Fruit fly (Drosophila melanogaster) whole organism, embryonic: ENCODE measurements around the gene LSm3.

ENCODE experiments used
- CG10543 ChIP-seq: fragments of 200-800 bp; sonication (Bioruptor generic); optimal IDR thresholded peaks from 3 replicates; lab custom pipeline; 2017; ENCODE audit warnings: missing biosample characterization, mild to moderate bottlenecking, missing genetic modification characterization, moderate library complexity
- CG12071 ChIP-seq: fragments of 200-800 bp; sonication (Bioruptor generic); optimal IDR thresholded peaks from 3 replicates; lab custom pipeline; 2018; ENCODE audit warnings: missing biosample characterization, mild to moderate bottlenecking, missing genetic modification characterization
- CG12659 ChIP-seq: fragments of 200-800 bp; sonication (Bioruptor generic); optimal IDR thresholded peaks from 3 replicates; lab custom pipeline; 2017; ENCODE audit warnings: mild to moderate bottlenecking, missing biosample characterization, missing genetic modification reagents, missing genetic modification characterization
- CG13424 ChIP-seq: fragments of 200-800 bp; sonication (Bioruptor generic); optimal IDR thresholded peaks from 2 replicates; lab custom pipeline; 2019; ENCODE audit warnings: missing biosample characterization, mild to moderate bottlenecking, missing genetic modification characterization, moderate library complexity
- CG15696 ChIP-seq: fragments of 200-800 bp; sonication (Bioruptor generic); optimal IDR thresholded peaks from 2 replicates; lab custom pipeline; 2019; ENCODE audit warnings: missing biosample characterization, mild to moderate bottlenecking, missing genetic modification characterization, moderate library complexity
- CG17186 ChIP-seq: fragments of 200-800 bp; sonication (Bioruptor generic); optimal IDR thresholded peaks from 3 replicates; lab custom pipeline; 2017; ENCODE audit warnings: missing biosample characterization, missing genetic modification reagents, missing genetic modification characterization
- CG17359 ChIP-seq: fragments of 200-800 bp; sonication (Bioruptor generic); optimal IDR thresholded peaks from 3 replicates; lab custom pipeline; 2018; ENCODE audit warnings: missing biosample characterization, mild to moderate bottlenecking, missing genetic modification characterization, moderate library complexity
- CG17829 ChIP-seq: fragments of 200-800 bp; optimal IDR thresholded peaks from 2 replicates; lab custom pipeline; 2019; ENCODE audit warnings: missing biosample characterization, mild to moderate bottlenecking, missing genetic modification characterization, moderate library complexity
- CG17912 ChIP-seq: fragments of 200-800 bp; sonication (Bioruptor generic); optimal IDR thresholded peaks from 2 replicates; lab custom pipeline; 2018; ENCODE audit warnings: missing biosample characterization, mild to moderate bottlenecking, missing genetic modification characterization
- CG18476 ChIP-seq: fragments of 200-800 bp; sonication (Bioruptor generic); optimal IDR thresholded peaks from 2 replicates; lab custom pipeline; 2016; ENCODE audit warnings: missing biosample characterization, mild to moderate bottlenecking, missing genetic modification characterization
- CG2116 ChIP-seq: fragments of 200-800 bp; sonication (Bioruptor generic); optimal IDR thresholded peaks from 3 replicates; lab custom pipeline; 2018; ENCODE audit warnings: missing biosample characterization, mild to moderate bottlenecking, missing genetic modification characterization
- CG2120 ChIP-seq: fragments of 200-800 bp; sonication (Bioruptor generic); optimal IDR thresholded peaks from 3 replicates; lab custom pipeline; 2016; ENCODE audit warnings: missing biosample characterization, missing genetic modification characterization
- CG2199 ChIP-seq: fragments of 200-800 bp; sonication (Bioruptor generic); IDR thresholded peaks from 3 replicates; pipeline ENCODE4 v1.3.6; 2022; ENCODE audit warnings: missing biosample characterization, missing genetic modification characterization
- CG30403 ChIP-seq: fragments of 200-800 bp; sonication (Bioruptor generic); optimal IDR thresholded peaks from 3 replicates; lab custom pipeline; 2016; ENCODE audit warnings: missing biosample characterization, missing genetic modification characterization
- CG31365 ChIP-seq: fragments of 200-800 bp; sonication (Bioruptor generic); optimal IDR thresholded peaks from 2 replicates; lab custom pipeline; 2018; ENCODE audit warnings: missing biosample characterization, mild to moderate bottlenecking, missing genetic modification characterization
- CG4424 ChIP-seq: fragments of 200-800 bp; sonication (Bioruptor generic); optimal IDR thresholded peaks from 3 replicates; lab custom pipeline; 2016; ENCODE audit warnings: missing biosample characterization, missing genetic modification characterization
- CG6689 ChIP-seq: fragments of 200-800 bp; sonication (Bioruptor generic); IDR thresholded peaks from 2 replicates; pipeline ENCODE4 v1.3.6; 2022; ENCODE audit warnings: missing biosample characterization, missing genetic modification characterization
- Dad ChIP-seq: fragments of 200-800 bp; sonication (Bioruptor generic); optimal IDR thresholded peaks from 3 replicates; lab custom pipeline; 2016; ENCODE audit warnings: missing biosample characterization, missing genetic modification characterization
- Doc2 ChIP-seq: fragments of 200-800 bp; sonication (Bioruptor generic); IDR thresholded peaks from 2 replicates; pipeline ENCODE4 v1.3.6; 2022; ENCODE audit warnings: missing biosample characterization, missing genetic modification characterization
- E2f2 ChIP-seq: fragments of 200-800 bp; sonication (Bioruptor generic); IDR thresholded peaks from 2 replicates; pipeline ENCODE4 v1.3.6; 2022; ENCODE audit warnings: missing biosample characterization, missing genetic modification characterization
- Ets65A ChIP-seq: fragments of 200-800 bp; sonication (Bioruptor generic); peaks from one replicate; lab custom pipeline; 2016; ENCODE audit warnings: missing biosample characterization, missing genetic modification characterization
- Ets97D ChIP-seq: fragments of 200-800 bp; sonication (Bioruptor generic); optimal IDR thresholded peaks from 3 replicates; lab custom pipeline; 2016; ENCODE audit warnings: missing biosample characterization, missing genetic modification characterization
- GATAe ChIP-seq: fragments of 200-800 bp; sonication (Bioruptor generic); conservative IDR thresholded peaks from 2 replicates; pipeline ENCODE4 v1.3.6; 2022; ENCODE audit warnings: missing biosample characterization, missing genetic modification characterization
- Hand ChIP-seq: fragments of 200-800 bp; sonication (Bioruptor generic); optimal IDR thresholded peaks from 2 replicates; lab custom pipeline; 2017; ENCODE audit warnings: mild to moderate bottlenecking, missing biosample characterization, missing genetic modification reagents, missing genetic modification characterization
- Hsf ChIP-seq: fragments of 200-800 bp; sonication (Bioruptor generic); optimal IDR thresholded peaks from 3 replicates; lab custom pipeline; 2016; ENCODE audit warnings: missing biosample characterization, missing genetic modification characterization
- MBD-R2 ChIP-seq: fragments of 200-800 bp; sonication (Bioruptor generic); IDR thresholded peaks from 2 replicates; pipeline ENCODE4 v1.3.6; 2022; ENCODE audit warnings: missing biosample characterization, missing genetic modification characterization
- MESR4 ChIP-seq: fragments of 200-800 bp; sonication (Bioruptor generic); optimal IDR thresholded peaks from 2 replicates; lab custom pipeline; 2018; ENCODE audit warnings: missing biosample characterization, mild to moderate bottlenecking, missing genetic modification characterization, moderate library complexity
- Max ChIP-seq: fragments of 200-800 bp; sonication (Bioruptor generic); optimal IDR thresholded peaks from 2 replicates; lab custom pipeline; 2016; ENCODE audit warnings: missing biosample characterization, mild to moderate bottlenecking, missing genetic modification characterization
- Med ChIP-seq: fragments of 200-800 bp; sonication (Bioruptor generic); peaks from one replicate; lab custom pipeline; 2016; ENCODE audit warnings: missing biosample characterization, missing genetic modification characterization, mild to moderate bottlenecking, inconsistent platforms, moderate library complexity
- Myb ChIP-seq: fragments of 200-800 bp; sonication (Bioruptor generic); optimal IDR thresholded peaks from 2 replicates; lab custom pipeline; 2016; ENCODE audit warnings: missing biosample characterization, missing genetic modification characterization
- Rfx ChIP-seq: fragments of 200-800 bp; sonication (Bioruptor generic); IDR thresholded peaks from 2 replicates; pipeline ENCODE4 v1.3.6; 2022; ENCODE audit warnings: missing biosample characterization, missing genetic modification characterization
- Sry-δ ChIP-seq: fragments of 200-800 bp; sonication (Bioruptor generic); optimal IDR thresholded peaks from 2 replicates; lab custom pipeline; 2016; ENCODE audit warnings: missing biosample characterization, missing genetic modification characterization
- amos ChIP-seq: fragments of 200-800 bp; sonication (Bioruptor generic); IDR thresholded peaks from 2 replicates; pipeline ENCODE4 v1.3.6; 2022; ENCODE audit warnings: missing biosample characterization, missing genetic modification characterization; ENCODE audit not compliant: partially characterized antibody
- croc ChIP-seq: fragments of 200-800 bp; sonication (Bioruptor generic); conservative IDR thresholded peaks from 3 replicates; pipeline ENCODE4 v1.3.6; 2022; ENCODE audit warnings: missing biosample characterization, missing genetic modification characterization
- cwo ChIP-seq: fragments of 200-800 bp; sonication (Bioruptor generic); optimal IDR thresholded peaks from 3 replicates; lab custom pipeline; 2017; ENCODE audit warnings: missing biosample characterization, missing genetic modification characterization, mild to moderate bottlenecking, moderate library complexity, missing genetic modification reagents
- gem ChIP-seq: fragments of 200-800 bp; sonication (Bioruptor generic); optimal IDR thresholded peaks from 2 replicates; lab custom pipeline; 2019; ENCODE audit warnings: missing biosample characterization, mild to moderate bottlenecking, missing genetic modification characterization, moderate library complexity
- gro ChIP-seq: fragments of 200-800 bp; sonication (Bioruptor generic); optimal IDR thresholded peaks from 2 replicates; lab custom pipeline; 2016; ENCODE audit warnings: missing biosample characterization, missing genetic modification characterization
- insv ChIP-seq, 2 experiments: fragments of 200-800 bp; sonication (Bioruptor generic); optimal IDR thresholded peaks; 3 replicates each; lab custom pipeline; 2016 to 2018; ENCODE audit warnings: missing biosample characterization in 2 of 2, missing genetic modification characterization in 2 of 2
- lilli ChIP-seq: fragments of 200-800 bp; sonication (Bioruptor generic); optimal IDR thresholded peaks from 3 replicates; lab custom pipeline; 2016; ENCODE audit warnings: missing biosample characterization, missing genetic modification characterization
- lola ChIP-seq, 3 experiments: fragments of >200 bp in 2 of 3; fragments of 200-800 bp in 1 of 3; sonication (Bioruptor generic) in 1 of 3; optimal IDR thresholded peaks; 2 replicates each; lab custom pipeline; 2017 to 2019; ENCODE audit warnings: missing biosample characterization in 3 of 3, missing genetic modification characterization in 3 of 3, mild to moderate bottlenecking in 1 of 3, moderate library complexity in 1 of 3
- nom ChIP-seq: fragments of 200-800 bp; sonication (Bioruptor generic); optimal IDR thresholded peaks from 2 replicates; lab custom pipeline; 2017; ENCODE audit warnings: missing biosample characterization, missing genetic modification characterization, mild to moderate bottlenecking, moderate library complexity, missing genetic modification reagents
- onecut ChIP-seq: fragments of 200-800 bp; sonication (Bioruptor generic); IDR thresholded peaks from 2 replicates; pipeline ENCODE4 v1.3.6; 2022; ENCODE audit warnings: missing biosample characterization, missing genetic modification characterization
- phol ChIP-seq: fragments of 200-800 bp; sonication (Bioruptor generic); optimal IDR thresholded peaks from 3 replicates; lab custom pipeline; 2018; ENCODE audit warnings: missing biosample characterization, mild to moderate bottlenecking, missing genetic modification characterization, moderate library complexity
- pzg ChIP-seq: fragments of 200-800 bp; sonication (Bioruptor generic); optimal IDR thresholded peaks from 3 replicates; lab custom pipeline; 2018; ENCODE audit warnings: missing biosample characterization, mild to moderate bottlenecking, missing genetic modification characterization, moderate library complexity
- stwl ChIP-seq: fragments of 200-800 bp; sonication (Bioruptor generic); optimal IDR thresholded peaks from 3 replicates; lab custom pipeline; 2018; ENCODE audit warnings: missing biosample characterization, mild to moderate bottlenecking, missing genetic modification characterization, moderate library complexity
- sug ChIP-seq: fragments of 200-800 bp; optimal IDR thresholded peaks from 2 replicates; lab custom pipeline; 2019; ENCODE audit warnings: missing biosample characterization, mild to moderate bottlenecking, missing genetic modification characterization, moderate library complexity
- tup ChIP-seq: fragments of 200-800 bp; sonication (Bioruptor generic); optimal IDR thresholded peaks from 2 replicates; lab custom pipeline; 2016; ENCODE audit warnings: missing biosample characterization, mild to moderate bottlenecking, missing genetic modification characterization, moderate library complexity
- zen ChIP-seq: fragments of 200-800 bp; sonication (Bioruptor generic); optimal IDR thresholded peaks from 3 replicates; lab custom pipeline; 2018; ENCODE audit warnings: missing biosample characterization, mild to moderate bottlenecking, missing genetic modification characterization, moderate library complexity

LSm3 gene

DNA sequence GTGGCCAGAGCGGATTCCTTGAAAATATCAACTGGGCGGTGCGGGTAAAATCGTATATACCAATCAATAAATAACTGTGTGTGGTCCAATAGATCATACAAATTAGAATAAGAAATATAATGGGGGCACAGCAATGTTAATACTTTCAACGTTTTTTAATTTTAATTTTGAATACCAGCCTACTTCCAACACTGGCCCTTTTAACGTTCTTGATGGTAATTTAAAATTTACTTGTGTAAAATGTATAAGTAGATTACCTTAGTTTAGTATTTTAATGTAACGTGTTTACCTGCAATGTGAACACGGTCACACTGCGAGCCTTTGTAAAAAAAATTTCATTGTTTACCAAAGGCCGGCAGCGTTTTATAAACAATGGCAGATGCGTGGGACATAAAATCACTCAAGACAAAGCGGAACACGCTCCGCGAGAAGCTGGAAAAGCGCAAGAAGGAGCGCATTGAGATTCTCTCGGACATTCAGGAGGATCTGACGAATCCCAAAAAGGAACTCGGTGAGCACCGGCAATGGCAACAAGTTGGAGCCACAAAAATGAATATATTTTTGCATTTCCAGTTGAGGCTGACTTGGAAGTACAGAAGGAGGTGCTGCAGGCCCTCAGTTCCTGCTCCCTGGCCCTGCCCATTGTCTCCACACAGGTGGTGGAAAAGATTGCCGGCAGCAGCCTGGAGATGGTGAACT lies 35.9 kb downstream of the LSm3 start, which contains the start of the genes KrT95D and Mettl3 (continued):
- TF ChIP-seq insv (GFP tag; optimal IDR thresholded peaks at IDR 0.05; lab: Kevin White, UChicago) (peak in 1 of 2 experiments; percentile 22), CG12071 (no peak), CG13424 (no peak), lilli (GFP tag; lab: Kevin White, UChicago) (peak; percentile 15), CG10543 (GFP tag; lab: Kevin White, UChicago) (peak; percentile 12), CG17186 (GFP tag; lab: Kevin White, UChicago) (peak; percentile 38), E2f2 (GFP tag; lab: Robert Waterston, UW) (peak; percentile 56), CG31365 (tag; lab: Kevin White, UChicago) (no peak), Med (GFP tag; lab: Kevin White, UChicago) (peak; percentile 81), MBD-R2 (GFP tag; lab: Robert Waterston, UW) (peak; percentile 50; the same call in 1 of the 2 replicates), CG17359 (peak; percentile 23), CG12659 (peak; percentile 83), Ets65A (GFP tag; lab: Kevin White, UChicago) (peak; percentile 88), cwo (GFP tag; lab: Kevin White, UChicago) (no peak), Rfx (GFP tag; lab: Robert Waterston, UW) (peak; percentile 8), Doc2 (GFP tag; lab: Robert Waterston, UW) (no peak), Hsf (GFP tag; lab: Kevin White, UChicago) (peak; percentile 4), tup (GFP tag; lab: Kevin White, UChicago) (no peak), Max (GFP tag; lab: Kevin White, UChicago) (peak; percentile 46), CG17912 (GFP tag; lab: Kevin White, UChicago) (no peak), CG30403 (GFP tag; lab: Kevin White, UChicago) (peak; percentile 10), CG17829 (peak; percentile 36), CG4424 (GFP tag; lab: Kevin White, UChicago) (peak; percentile 25), GATAe (GFP tag; lab: Robert Waterston, UW) (no peak), CG2120 (GFP tag; lab: Kevin White, UChicago) (peak; percentile 30), CG15696 (tag; lab: Kevin White, UChicago) (peak; percentile 8), zen (tag; lab: Kevin White, UChicago) (peak; percentile 0), Sry-δ (peak; percentile 37), lola (GFP tag; optimal IDR thresholded peaks at IDR 0.05; lab: Kevin White, UChicago) (peak in 1 of 3 experiments; percentile 19), Hand (no peak), nom (GFP tag; lab: Kevin White, UChicago) (no peak), CG6689 (0 out of 2 replicates have a peak, but pooled peaks have one; percentile 4), croc (GFP tag; lab: Robert Waterston, UW) (no peak), MESR4 (GFP tag; lab: Kevin White, UChicago) (no peak), gro (GFP tag; lab: Kevin White, UChicago) (peak; percentile 22), onecut (peak; percentile 21; the same call in 1 of the 2 replicates), Ets97D (peak; percentile 77), pzg (GFP tag; lab: Kevin White, UChicago) (peak; percentile 80), stwl (peak; percentile 93), CG18476 (GFP tag; lab: Kevin White, UChicago) (no peak), CG2116 (GFP tag; lab: Kevin White, UChicago) (peak; percentile 62), sug (tag; lab: Kevin White, UChicago) (peak; percentile 22), Myb (no peak), Dad (GFP tag; lab: Kevin White, UChicago) (peak; percentile 10), CG2199 (GFP tag; lab: Robert Waterston, UW) (0 out of 3 replicates have a peak, but pooled peaks have one; percentile 21), amos (GFP tag; lab: Robert Waterston, UW) (peak; percentile 35), gem (tag; lab: Kevin White, UChicago) (peak; percentile 32), phol (peak; percentile 56)
